Fruit fly (Drosophila melanogaster) whole organism: ENCODE measurements around the gene CG18420.

Experiments used
- CG8478 ChIP-seq: fragments of >200 bp; optimal IDR thresholded peaks from 2 replicates; lab custom pipeline; 2018; ENCODE audit warnings: inconsistent platforms
- psq ChIP-seq: fragments of >200 bp; optimal IDR thresholded peaks from 2 replicates; lab custom pipeline; 2017

- TF ChIP-seq CG8478 (lab: Kevin White, UChicago): no peak
- TF ChIP-seq psq: no peak
Measured at dm6 chr2L:14796542-14796941, at the start of gene CG18420.
